Worm (Caenorhabditis elegans) whole organism, young adult: ENCODE results near the gene C17H12.3.

ENCODE experiments used
- B0336.3 ChIP-seq: fragments of 200-800 bp; sonication (Bioruptor generic); IDR thresholded peaks from 2 replicates; pipeline ENCODE4 v1.3.6; 2022; ENCODE audit warnings: missing genetic modification characterization, missing compliant biosample characterization
- C17E4.6 ChIP-seq: fragments of 200-800 bp; sonication (Bioruptor generic); IDR thresholded peaks from 2 replicates; pipeline ENCODE4 v1.3.6; 2022; ENCODE audit warnings: missing genetic modification reagents, missing genetic modification characterization, missing compliant biosample characterization
- F22D6.2 ChIP-seq: sonication (generic microtip); optimal IDR thresholded peaks from 2 replicates; lab custom pipeline; 2016; ENCODE audit warnings: mild to moderate bottlenecking, missing genetic modification characterization, missing compliant biosample characterization
- F23B12.7 ChIP-seq: sonication (generic microtip); optimal IDR thresholded peaks from 2 replicates; lab custom pipeline; 2017; ENCODE audit warnings: missing genetic modification characterization, mild to moderate bottlenecking, missing compliant biosample characterization, antibody characterized with exemption, moderate library complexity; ENCODE audit not compliant: insufficient read depth
- F37B4.10 ChIP-seq: fragments of 200-800 bp; sonication (Bioruptor generic); IDR thresholded peaks from 2 replicates; pipeline ENCODE4 v1.3.6; 2022; ENCODE audit warnings: missing genetic modification characterization, missing compliant biosample characterization
- K11D2.4 ChIP-seq: fragments of 200-800 bp; sonication (Bioruptor generic); IDR thresholded peaks from 2 replicates; pipeline ENCODE4 v1.3.6; 2022; ENCODE audit warnings: missing genetic modification reagents, missing genetic modification characterization, missing compliant biosample characterization
- Y53F4B.3 ChIP-seq: fragments of 200-800 bp; sonication (Bioruptor generic); IDR thresholded peaks from 2 replicates; pipeline ENCODE4 v1.3.6; 2022; ENCODE audit warnings: missing genetic modification reagents, missing genetic modification characterization, missing compliant biosample characterization
- Y67H2A.10 ChIP-seq: fragments of 200-800 bp; sonication (Bioruptor generic); conservative IDR thresholded peaks from 2 replicates; pipeline ENCODE4 v1.3.6; 2022; ENCODE audit warnings: missing genetic modification reagents, missing genetic modification characterization, missing compliant biosample characterization
- Y79H2A.3 ChIP-seq: fragments of 200-800 bp; sonication (Bioruptor generic); conservative IDR thresholded peaks from 2 replicates; pipeline ENCODE4 v1.3.6; 2022; ENCODE audit warnings: missing genetic modification reagents, missing genetic modification characterization, missing compliant biosample characterization
- ZK185.1 ChIP-seq: sonication (generic microtip); optimal IDR thresholded peaks from 2 replicates; lab custom pipeline; 2016; ENCODE audit warnings: mild to moderate bottlenecking, missing genetic modification characterization, missing compliant biosample characterization; ENCODE audit not compliant: poor library complexity, severe bottlenecking
- aptf-2 ChIP-seq: fragments of 200-800 bp; sonication (Bioruptor generic); conservative IDR thresholded peaks from 2 replicates; pipeline ENCODE4 v1.3.6; 2022; ENCODE audit warnings: missing genetic modification reagents, missing genetic modification characterization, missing compliant biosample characterization
- aptf-3 ChIP-seq: fragments of 200-800 bp; sonication (Bioruptor generic); IDR thresholded peaks from 2 replicates; pipeline ENCODE4 v1.3.6; 2022; ENCODE audit warnings: missing genetic modification characterization, missing compliant biosample characterization
- atf-7 ChIP-seq: sonication (generic microtip); optimal IDR thresholded peaks from 2 replicates; lab custom pipeline; 2017; ENCODE audit warnings: mild to moderate bottlenecking, missing genetic modification characterization, missing compliant biosample characterization
- athp-1 ChIP-seq: sonication (generic microtip); optimal IDR thresholded peaks from 2 replicates; lab custom pipeline; 2017; ENCODE audit warnings: mild to moderate bottlenecking, missing genetic modification characterization, missing compliant biosample characterization
- attf-5 ChIP-seq: fragments of 200-800 bp; sonication (Bioruptor generic); optimal IDR thresholded peaks from 2 replicates; lab custom pipeline; 2018; ENCODE audit warnings: mild to moderate bottlenecking, missing genetic modification characterization, missing compliant biosample characterization
- ceh-100 ChIP-seq: fragments of 200-800 bp; sonication (Bioruptor generic); IDR thresholded peaks from 2 replicates; pipeline ENCODE4 v1.3.6; 2022; ENCODE audit warnings: missing genetic modification reagents, missing genetic modification characterization, missing compliant biosample characterization
- ceh-27 ChIP-seq: fragments of 200-800 bp; sonication (Bioruptor generic); optimal IDR thresholded peaks from 2 replicates; lab custom pipeline; 2018; ENCODE audit warnings: mild to moderate bottlenecking, missing genetic modification characterization, moderate library complexity, missing compliant biosample characterization
- ceh-40 ChIP-seq: fragments of 200-800 bp; sonication (Bioruptor generic); IDR thresholded peaks from 2 replicates; pipeline ENCODE4 v1.3.6; 2022; ENCODE audit warnings: missing genetic modification characterization, missing compliant biosample characterization
- ceh-58 ChIP-seq: fragments of 200-800 bp; sonication (Bioruptor generic); IDR thresholded peaks from 2 replicates; pipeline ENCODE4 v1.3.6; 2022; ENCODE audit warnings: missing genetic modification characterization, missing compliant biosample characterization
- ceh-91 ChIP-seq: fragments of 200-800 bp; sonication (Bioruptor generic); IDR thresholded peaks from 2 replicates; pipeline ENCODE4 v1.3.6; 2022; ENCODE audit warnings: missing genetic modification reagents, missing genetic modification characterization, missing compliant biosample characterization
- dpl-1 ChIP-seq: fragments of 150-350 bp; optimal IDR thresholded peaks from 2 replicates; lab custom pipeline; 2014; ENCODE audit warnings: missing biosample characterization, missing genetic modification reagents, missing genetic modification characterization
- egl-44 ChIP-seq: fragments of 200-800 bp; sonication (Bioruptor generic); IDR thresholded peaks from 2 replicates; pipeline ENCODE4 v1.3.6; 2022; ENCODE audit warnings: missing genetic modification reagents, missing genetic modification characterization, missing compliant biosample characterization
- ekl-4 ChIP-seq: fragments of 200-800 bp; sonication (Bioruptor generic); IDR thresholded peaks from 2 replicates; pipeline ENCODE4 v1.3.6; 2022; ENCODE audit warnings: missing genetic modification reagents, missing genetic modification characterization, missing compliant biosample characterization
- ets-4 ChIP-seq: fragments of 200-800 bp; sonication (Bioruptor generic); optimal IDR thresholded peaks from 2 replicates; lab custom pipeline; 2018; ENCODE audit warnings: mild to moderate bottlenecking, missing genetic modification characterization, missing compliant biosample characterization
- fkh-3 ChIP-seq: sonication (generic microtip); optimal IDR thresholded peaks from 2 replicates; lab custom pipeline; 2016; ENCODE audit warnings: mild to moderate bottlenecking, missing genetic modification characterization, missing compliant biosample characterization
- hlh-26 ChIP-seq: fragments of 200-800 bp; sonication (Bioruptor generic); conservative IDR thresholded peaks from 2 replicates; pipeline ENCODE4 v1.3.6; 2022; ENCODE audit warnings: missing genetic modification reagents, missing genetic modification characterization, missing compliant biosample characterization
- hmg-20 ChIP-seq: fragments of 200-800 bp; sonication (Bioruptor generic); IDR thresholded peaks from 2 replicates; pipeline ENCODE4 v1.3.6; 2022; ENCODE audit warnings: missing genetic modification reagents, missing genetic modification characterization, missing compliant biosample characterization
- hrde-1 ChIP-seq: sonication (generic microtip); optimal IDR thresholded peaks from 2 replicates; lab custom pipeline; 2016; ENCODE audit warnings: missing genetic modification characterization, mild to moderate bottlenecking, missing compliant biosample characterization, moderate library complexity, missing genotype, missing genetic modification reagents, borderline replicate concordance
- let-607 ChIP-seq, 2 experiments: fragments of 200-800 bp in 1 of 2; sonication (Bioruptor generic) in 1 of 2; sonication (generic microtip) in 1 of 2; optimal IDR thresholded peaks; 2 replicates each; lab custom pipeline; 2016 to 2018; ENCODE audit warnings: mild to moderate bottlenecking in 2 of 2, missing compliant biosample characterization in 2 of 2, missing genetic modification characterization in 2 of 2, moderate library complexity in 2 of 2, missing genotype in 1 of 2
- lin-26 ChIP-seq: fragments of 200-800 bp; sonication (Bioruptor generic); IDR thresholded peaks from 2 replicates; pipeline ENCODE4 v1.3.6; 2022; ENCODE audit warnings: missing genetic modification reagents, missing genetic modification characterization, missing compliant biosample characterization
- lin-54 ChIP-seq: fragments of 200-800 bp; sonication (Bioruptor generic); optimal IDR thresholded peaks from 2 replicates; lab custom pipeline; 2018; ENCODE audit warnings: mild to moderate bottlenecking, missing genetic modification characterization, missing compliant biosample characterization
- lsy-27 ChIP-seq: sonication (generic microtip); optimal IDR thresholded peaks from 2 replicates; lab custom pipeline; 2017; ENCODE audit warnings: missing genetic modification characterization, mild to moderate bottlenecking, missing compliant biosample characterization, antibody characterized with exemption, missing genotype, borderline replicate concordance; ENCODE audit not compliant: insufficient read depth
- madf-6 ChIP-seq: fragments of 200-800 bp; sonication (Bioruptor generic); IDR thresholded peaks from 2 replicates; pipeline ENCODE4 v1.3.6; 2022; ENCODE audit warnings: missing genetic modification reagents, missing genetic modification characterization, missing compliant biosample characterization
- mel-28 ChIP-seq: sonication (generic microtip); optimal IDR thresholded peaks from 2 replicates; lab custom pipeline; 2016; ENCODE audit warnings: borderline replicate concordance, mild to moderate bottlenecking, missing genetic modification characterization, missing compliant biosample characterization
- nfyb-1 ChIP-seq: fragments of 200-800 bp; sonication (Bioruptor generic); IDR thresholded peaks from 2 replicates; pipeline ENCODE4 v1.3.6; 2022; ENCODE audit warnings: missing genetic modification reagents, missing genetic modification characterization, missing compliant biosample characterization
- nhr-120 ChIP-seq: fragments of 200-800 bp; sonication (Bioruptor generic); IDR thresholded peaks from 2 replicates; pipeline ENCODE4 v1.3.6; 2022; ENCODE audit warnings: missing genetic modification characterization, missing compliant biosample characterization
- nhr-179 ChIP-seq: sonication (generic microtip); optimal IDR thresholded peaks from 2 replicates; lab custom pipeline; 2016; ENCODE audit warnings: mild to moderate bottlenecking, missing genetic modification characterization, missing compliant biosample characterization
- nhr-27 ChIP-seq: fragments of 200-800 bp; sonication (Bioruptor generic); optimal IDR thresholded peaks from 2 replicates; lab custom pipeline; 2018; ENCODE audit warnings: mild to moderate bottlenecking, missing genetic modification characterization, moderate library complexity, missing compliant biosample characterization
- nhr-90 ChIP-seq: sonication (generic microtip); optimal IDR thresholded peaks from 2 replicates; lab custom pipeline; 2016; ENCODE audit warnings: missing genotype, mild to moderate bottlenecking, missing genetic modification characterization, missing compliant biosample characterization
- pbrm-1 ChIP-seq: fragments of 200-800 bp; sonication (Bioruptor generic); IDR thresholded peaks from 2 replicates; pipeline ENCODE4 v1.3.6; 2022; ENCODE audit warnings: missing genetic modification reagents, missing genetic modification characterization, missing compliant biosample characterization
- sdz-38 ChIP-seq: sonication (generic microtip); optimal IDR thresholded peaks from 2 replicates; lab custom pipeline; 2016; ENCODE audit warnings: missing genotype, missing genetic modification characterization, missing compliant biosample characterization
- snpc-1.1 ChIP-seq: sonication (generic microtip); optimal IDR thresholded peaks from 2 replicates; lab custom pipeline; 2017; ENCODE audit warnings: missing genetic modification characterization, mild to moderate bottlenecking, missing compliant biosample characterization, antibody characterized with exemption, moderate library complexity, missing genotype, missing genetic modification reagents; ENCODE audit not compliant: insufficient read depth
- tlf-1 ChIP-seq: fragments of 200-800 bp; sonication (Bioruptor generic); optimal IDR thresholded peaks from 2 replicates; lab custom pipeline; 2018; ENCODE audit warnings: mild to moderate bottlenecking, missing genetic modification characterization, missing compliant biosample characterization
- unc-62 ChIP-seq: fragments of 150-350 bp; optimal IDR thresholded peaks from 2 replicates; lab custom pipeline; 2014; ENCODE audit warnings: missing biosample characterization, missing genetic modification reagents, missing genetic modification characterization
- ztf-18 ChIP-seq: sonication (generic microtip); optimal IDR thresholded peaks from 2 replicates; lab custom pipeline; 2016; ENCODE audit warnings: missing genotype, mild to moderate bottlenecking, missing genetic modification characterization, missing compliant biosample characterization
- ztf-26 ChIP-seq: sonication (generic microtip); optimal IDR thresholded peaks from 2 replicates; lab custom pipeline; 2017; ENCODE audit warnings: missing genetic modification characterization, missing compliant biosample characterization

C17H12.3 gene

ce11 chrIV:6790438-6791124 is 4.8 kb downstream of the C17H12.3 start, which contains the start of the genes C17H12.2 and vha-8 (continued):
- TF ChIP-seq attf-5 (GFP tag; lab: Kevin White, UChicago) (peak; percentile 96), ztf-26 (peak; percentile 59), athp-1 (tag; lab: Kevin White, UChicago) (peak; percentile 44), K11D2.4 (peak; percentile 76; the same call in 1 of the 2 replicates), F23B12.7 (tag; lab: Kevin White, UChicago) (peak; percentile 85), egl-44 (0 out of 2 replicates have a peak, but pooled peaks have one; percentile 51), dpl-1 (GFP tag; lab: Kevin White, UChicago) (peak; percentile 4)

- TF ChIP-seq nhr-179 (tag; lab: Kevin White, UChicago) (no peak), fkh-3 (tag; lab: Kevin White, UChicago) (no peak), lin-54 (no peak), aptf-2 (no peak), ceh-100 (GFP tag; lab: Robert Waterston, UW) (no peak), ceh-58 (GFP tag; lab: Robert Waterston, UW) (no peak), F37B4.10 (GFP tag; lab: Robert Waterston, UW) (no peak), nhr-27 (tag; lab: Kevin White, UChicago) (no peak), F22D6.2 (tag; lab: Kevin White, UChicago) (no peak), ceh-91 (peak; percentile 59), Y79H2A.3 (GFP tag; lab: Robert Waterston, UW) (no peak), B0336.3 (no peak), lin-26 (GFP tag; lab: Robert Waterston, UW) (no peak), ceh-27 (no peak), nhr-120 (no peak), athp-1 (tag; lab: Kevin White, UChicago) (no peak), dpl-1 (GFP tag; lab: Kevin White, UChicago) (no peak), hmg-20 (GFP tag; lab: Robert Waterston, UW) (no peak), ZK185.1 (tag; lab: Kevin White, UChicago) (no peak), mel-28 (tag; lab: Kevin White, UChicago) (no peak), ceh-40 (GFP tag; lab: Robert Waterston, UW) (no peak), C17E4.6 (no peak), hrde-1 (tag; lab: Kevin White, UChicago) (no peak), sdz-38 (tag; lab: Kevin White, UChicago) (no peak), Y67H2A.10 (GFP tag; lab: Robert Waterston, UW) (no peak), madf-6 (GFP tag; lab: Robert Waterston, UW) (peak; percentile 73), aptf-3 (GFP tag; lab: Robert Waterston, UW) (no peak), snpc-1.1 (tag; lab: Kevin White, UChicago) (peak; percentile 43), ztf-18 (tag; lab: Kevin White, UChicago) (no peak), attf-5 (GFP tag; lab: Kevin White, UChicago) (no peak), pbrm-1 (GFP tag; lab: Robert Waterston, UW) (no peak), tlf-1 (no peak), nhr-90 (tag; lab: Kevin White, UChicago) (no peak), atf-7 (tag; lab: Kevin White, UChicago) (no peak), hlh-26 (GFP tag; lab: Robert Waterston, UW) (no peak), lsy-27 (no peak), ets-4 (GFP tag; lab: Kevin White, UChicago) (no peak), unc-62 (GFP tag; lab: Kevin White, UChicago) (no peak), Y53F4B.3 (GFP tag; lab: Robert Waterston, UW) (no peak), let-607 (tag; optimal IDR thresholded peaks at IDR 0.05; lab: Kevin White, UChicago) (no peak), ekl-4 (GFP tag; lab: Robert Waterston, UW) (no peak), nfyb-1 (no peak)
These were observed 5.5 kb downstream of the C17H12.3 start for ce11 chrIV:6789950-6790349.
